Fruit fly (Drosophila melanogaster): Measurements from ENCODE around the gene sob.

The sob gene

dm6 chr2L:3564556-3564955, 16.0 kb downstream of the sob start:
- TF ChIP-seq brk (GFP tag; optimal IDR thresholded peaks at IDR 0.05) (no peak), usp (GFP tag; optimal IDR thresholded peaks at IDR 0.05) (no peak), dl (GFP tag; optimal IDR thresholded peaks at IDR 0.05; ENCODE audit: insufficient read depth in 1 of 2, partially characterized antibody in 2 of 2) (no peak), Rel (GFP tag; optimal IDR thresholded peaks at IDR 0.05) (no peak), Rel (tag; optimal IDR thresholded peaks at IDR 0.05) (peak; percentile 77)

- TF ChIP-seq Hr83 (GFP tag; optimal IDR thresholded peaks at IDR 0.05; ENCODE audit: poor library complexity, severe bottlenecking) (no peak), Jra (GFP tag; optimal IDR thresholded peaks at IDR 0.05) (no peak), psq (GFP tag; optimal IDR thresholded peaks at IDR 0.05) (peak; percentile 36), ey (GFP tag; optimal IDR thresholded peaks at IDR 0.05) (peak; percentile 46), OdsH (GFP tag; optimal IDR thresholded peaks at IDR 0.05) (no peak), tai (GFP tag; optimal IDR thresholded peaks at IDR 0.05) (no peak), jim (GFP tag; optimal IDR thresholded peaks at IDR 0.05) (no peak), CrebA (GFP tag; optimal IDR thresholded peaks at IDR 0.05; ENCODE audit: borderline replicate concordance) (no peak), Rel (GFP tag; optimal IDR thresholded peaks at IDR 0.05) (no peak), Rel (tag; optimal IDR thresholded peaks at IDR 0.05) (no peak), Hnf4 (GFP tag; optimal IDR thresholded peaks at IDR 0.05) (peak; percentile 8), fru (GFP tag; optimal IDR thresholded peaks at IDR 0.05) (peak; percentile 52), Abd-B (GFP tag; optimal IDR thresholded peaks at IDR 0.05) (no peak), foxo (GFP tag; optimal IDR thresholded peaks at IDR 0.05) (peak in 1 of 2 experiments; percentile 33), HLH106 (tag; optimal IDR thresholded peaks at IDR 0.05) (peak; percentile 32), brk (GFP tag; optimal IDR thresholded peaks at IDR 0.05) (no peak), br (GFP tag; optimal IDR thresholded peaks at IDR 0.05) (peak; percentile 25), rgr (GFP tag; optimal IDR thresholded peaks at IDR 0.05) (peak; percentile 21), CG32264 (GFP tag; optimal IDR thresholded peaks at IDR 0.05) (no peak), woc (GFP tag; optimal IDR thresholded peaks at IDR 0.05) (peak; percentile 25), pan (optimal IDR thresholded peaks at IDR 0.05) (no peak), usp (GFP tag; optimal IDR thresholded peaks at IDR 0.05) (no peak), Vsx2 (GFP tag; optimal IDR thresholded peaks at IDR 0.05; ENCODE audit: partially characterized antibody) (no peak), dmrt93B (GFP tag; optimal IDR thresholded peaks at IDR 0.05) (no peak), sv (GFP tag; optimal IDR thresholded peaks at IDR 0.05) (no peak), sage (GFP tag; optimal IDR thresholded peaks at IDR 0.05) (no peak), lola (GFP tag; optimal IDR thresholded peaks at IDR 0.05) (no peak), N (GFP tag; optimal IDR thresholded peaks at IDR 0.05) (no peak), Sp1 (GFP tag; optimal IDR thresholded peaks at IDR 0.05) (peak; percentile 1), GATAd (GFP tag; optimal IDR thresholded peaks at IDR 0.05) (no peak), Hr78 (GFP tag; optimal IDR thresholded peaks at IDR 0.05) (no peak), dsf (GFP tag; optimal IDR thresholded peaks at IDR 0.05; ENCODE audit: borderline replicate concordance) (no peak), Myc (optimal IDR thresholded peaks at IDR 0.05) (no peak), dl (GFP tag; optimal IDR thresholded peaks at IDR 0.05; ENCODE audit: insufficient read depth in 1 of 2, partially characterized antibody in 2 of 2) (no peak), h (GFP tag; optimal IDR thresholded peaks at IDR 0.05) (peak; percentile 34), Dif (GFP tag; optimal IDR thresholded peaks at IDR 0.05; ENCODE audit: partially characterized antibody) (no peak), Dfd (GFP tag; optimal IDR thresholded peaks at IDR 0.05) (no peak), Mio (GFP tag; optimal IDR thresholded peaks at IDR 0.05) (no peak), CG9705 (GFP tag; optimal IDR thresholded peaks at IDR 0.05) (no peak)
Observed at dm6 chr2L:3562435-3562834, 18.1 kb downstream of the sob start.

DNA sequence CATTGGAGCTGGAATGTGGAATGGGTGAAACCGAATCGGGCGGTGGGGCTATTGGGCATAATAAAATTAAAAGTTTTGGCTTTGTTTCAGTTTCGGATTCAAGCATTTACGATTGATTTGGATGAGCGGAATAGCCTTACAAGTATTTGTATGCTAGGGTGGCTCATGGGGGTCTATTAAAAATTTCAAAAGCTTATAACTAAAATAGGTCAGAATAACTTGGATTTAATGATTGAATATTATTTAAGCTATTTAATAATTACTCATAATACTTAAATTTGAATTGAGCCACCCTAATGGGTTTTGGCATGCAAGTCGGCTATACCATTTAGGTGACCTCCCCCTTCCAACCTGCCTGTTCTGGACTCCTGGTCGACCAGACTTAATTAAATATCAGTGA, 20.9 kb downstream of the sob start:
- TF ChIP-seq ey (GFP tag; optimal IDR thresholded peaks at IDR 0.05) (peak; percentile 5), CG32264 (GFP tag; optimal IDR thresholded peaks at IDR 0.05) (no peak), Sp1 (GFP tag; optimal IDR thresholded peaks at IDR 0.05) (peak; percentile 49), Hr83 (GFP tag; optimal IDR thresholded peaks at IDR 0.05; ENCODE audit: poor library complexity, severe bottlenecking) (no peak), tai (GFP tag; optimal IDR thresholded peaks at IDR 0.05) (no peak), Hr78 (GFP tag; optimal IDR thresholded peaks at IDR 0.05) (no peak), Vsx2 (GFP tag; optimal IDR thresholded peaks at IDR 0.05; ENCODE audit: partially characterized antibody) (no peak), Myc (optimal IDR thresholded peaks at IDR 0.05) (no peak), h (GFP tag; optimal IDR thresholded peaks at IDR 0.05) (peak; percentile 23), Mio (GFP tag; optimal IDR thresholded peaks at IDR 0.05) (no peak), Dif (GFP tag; optimal IDR thresholded peaks at IDR 0.05; ENCODE audit: partially characterized antibody) (no peak), CG9705 (GFP tag; optimal IDR thresholded peaks at IDR 0.05) (no peak), sv (GFP tag; optimal IDR thresholded peaks at IDR 0.05) (no peak), HLH106 (tag; optimal IDR thresholded peaks at IDR 0.05) (peak; percentile 31), psq (GFP tag; optimal IDR thresholded peaks at IDR 0.05) (peak; percentile 33), N (GFP tag; optimal IDR thresholded peaks at IDR 0.05) (no peak), lola (GFP tag; optimal IDR thresholded peaks at IDR 0.05) (no peak), jim (GFP tag; optimal IDR thresholded peaks at IDR 0.05) (no peak), Rel (GFP tag; optimal IDR thresholded peaks at IDR 0.05) (no peak), Rel (tag; optimal IDR thresholded peaks at IDR 0.05) (no peak), Dfd (GFP tag; optimal IDR thresholded peaks at IDR 0.05) (no peak), foxo (GFP tag; optimal IDR thresholded peaks at IDR 0.05) (peak in 1 of 2 experiments; percentile 54), br (GFP tag; optimal IDR thresholded peaks at IDR 0.05) (peak; percentile 14), pan (optimal IDR thresholded peaks at IDR 0.05) (no peak), brk (GFP tag; optimal IDR thresholded peaks at IDR 0.05) (no peak), rgr (GFP tag; optimal IDR thresholded peaks at IDR 0.05) (peak; percentile 53), CrebA (GFP tag; optimal IDR thresholded peaks at IDR 0.05; ENCODE audit: borderline replicate concordance) (no peak), fru (GFP tag; optimal IDR thresholded peaks at IDR 0.05) (peak; percentile 8), Jra (GFP tag; optimal IDR thresholded peaks at IDR 0.05) (no peak), Hnf4 (GFP tag; optimal IDR thresholded peaks at IDR 0.05) (peak; percentile 46), OdsH (GFP tag; optimal IDR thresholded peaks at IDR 0.05) (peak; percentile 68), usp (GFP tag; optimal IDR thresholded peaks at IDR 0.05) (no peak), Abd-B (GFP tag; optimal IDR thresholded peaks at IDR 0.05) (no peak), sage (GFP tag; optimal IDR thresholded peaks at IDR 0.05) (no peak), woc (GFP tag; optimal IDR thresholded peaks at IDR 0.05) (no peak), dl (GFP tag; optimal IDR thresholded peaks at IDR 0.05; ENCODE audit: insufficient read depth in 1 of 2, partially characterized antibody in 2 of 2) (no peak), GATAd (GFP tag; optimal IDR thresholded peaks at IDR 0.05) (no peak), dsf (GFP tag; optimal IDR thresholded peaks at IDR 0.05; ENCODE audit: borderline replicate concordance) (no peak), dmrt93B (GFP tag; optimal IDR thresholded peaks at IDR 0.05) (no peak)

Measured in whole organism, wandering third instar larva.